Worm (Caenorhabditis elegans) whole organism, L2 larva: ENCODE measurements around the gene sms-1.

Experiments used
- C34F6.9 ChIP-seq: fragments of 150-350 bp; optimal IDR thresholded peaks from 2 replicates; lab custom pipeline; 2014; ENCODE audit warnings: missing biosample characterization, missing genetic modification characterization
- F13H6.1 ChIP-seq: sonication (generic microtip); optimal IDR thresholded peaks from 2 replicates; lab custom pipeline; 2016; ENCODE audit warnings: missing genetic modification characterization, missing compliant biosample characterization
- R02D3.7 ChIP-seq: fragments of 150-350 bp; optimal IDR thresholded peaks from 2 replicates; lab custom pipeline; 2014; ENCODE audit warnings: missing biosample characterization, missing genetic modification characterization
- Y55F3AM.14 ChIP-seq: fragments of 200-800 bp; sonication (Bioruptor generic); optimal IDR thresholded peaks from 2 replicates; lab custom pipeline; 2018; ENCODE audit warnings: mild to moderate bottlenecking, missing genetic modification characterization, missing compliant biosample characterization
- alr-1 ChIP-seq: fragments of 150-350 bp; optimal IDR thresholded peaks from 2 replicates; lab custom pipeline; 2014; ENCODE audit warnings: missing biosample characterization, missing genetic modification characterization
- aly-2 ChIP-seq: fragments of 150-350 bp; optimal IDR thresholded peaks from 2 replicates; lab custom pipeline; 2014; ENCODE audit warnings: missing biosample characterization, missing genetic modification characterization
- ceh-16 ChIP-seq: fragments of 150-350 bp; optimal IDR thresholded peaks from 2 replicates; lab custom pipeline; 2014; ENCODE audit warnings: missing biosample characterization, missing genetic modification characterization
- crh-2 ChIP-seq: sonication (generic microtip); optimal IDR thresholded peaks from 2 replicates; lab custom pipeline; 2017; ENCODE audit warnings: missing biosample characterization, missing genetic modification characterization
- egl-27 ChIP-seq: sonication (generic microtip); optimal IDR thresholded peaks from 3 replicates; lab custom pipeline; 2017; ENCODE audit warnings: missing biosample characterization, missing genetic modification reagents, missing genetic modification characterization
- elt-1 ChIP-seq: fragments of 150-350 bp; optimal IDR thresholded peaks from 2 replicates; lab custom pipeline; 2014; ENCODE audit warnings: missing biosample characterization, missing genetic modification characterization
- elt-3 ChIP-seq: sonication (generic microtip); optimal IDR thresholded peaks from 2 replicates; lab custom pipeline; 2017; ENCODE audit warnings: missing biosample characterization, missing genetic modification characterization
- gmeb-1 ChIP-seq: fragments of 150-350 bp; optimal IDR thresholded peaks from 2 replicates; lab custom pipeline; 2014; ENCODE audit warnings: missing biosample characterization, missing genetic modification characterization
- lin-13 ChIP-seq: fragments of 150-350 bp; optimal IDR thresholded peaks from 2 replicates; lab custom pipeline; 2014; ENCODE audit warnings: missing biosample characterization, missing genetic modification reagents, missing genetic modification characterization
- lsy-2 ChIP-seq, 2 experiments: fragments of 150-350 bp in 1 of 2; sonication (generic microtip) in 1 of 2; optimal IDR thresholded peaks; 2 replicates each; lab custom pipeline; 2014 to 2017; ENCODE audit warnings: missing biosample characterization in 2 of 2, missing genetic modification characterization in 2 of 2
- mab-5 ChIP-seq: fragments of 150-350 bp; optimal IDR thresholded peaks from 2 replicates; lab custom pipeline; 2014; ENCODE audit warnings: missing biosample characterization, missing genetic modification characterization
- mbf-1 ChIP-seq: sonication (generic microtip); optimal IDR thresholded peaks from 2 replicates; lab custom pipeline; 2017; ENCODE audit warnings: missing biosample characterization, missing genetic modification characterization
- nhr-10 ChIP-seq: sonication (generic microtip); optimal IDR thresholded peaks from 2 replicates; lab custom pipeline; 2017; ENCODE audit warnings: missing biosample characterization, missing genetic modification characterization
- nhr-11 ChIP-seq: fragments of 150-350 bp; optimal IDR thresholded peaks from 2 replicates; lab custom pipeline; 2014; ENCODE audit warnings: missing biosample characterization, missing genetic modification characterization
- nhr-12 ChIP-seq: fragments of 150-350 bp; optimal IDR thresholded peaks from 2 replicates; lab custom pipeline; 2014; ENCODE audit warnings: missing biosample characterization, missing genetic modification characterization
- nhr-129 ChIP-seq: fragments of 150-350 bp; optimal IDR thresholded peaks from 2 replicates; lab custom pipeline; 2014; ENCODE audit warnings: missing biosample characterization, missing genetic modification characterization
- nhr-21 ChIP-seq: fragments of 150-350 bp; optimal IDR thresholded peaks from 2 replicates; lab custom pipeline; 2014; ENCODE audit warnings: missing biosample characterization, missing genetic modification characterization
- nhr-237 ChIP-seq: fragments of 150-350 bp; optimal IDR thresholded peaks from 2 replicates; lab custom pipeline; 2014; ENCODE audit warnings: missing biosample characterization, missing genetic modification characterization
- nhr-25 ChIP-seq: fragments of 150-350 bp; sonication (generic microtip); optimal IDR thresholded peaks from 3 replicates; lab custom pipeline; 2014; ENCODE audit warnings: missing biosample characterization, missing genetic modification characterization
- nhr-6 ChIP-seq: fragments of 150-350 bp; optimal IDR thresholded peaks from 2 replicates; lab custom pipeline; 2014; ENCODE audit warnings: missing biosample characterization, missing genetic modification characterization
- nhr-77 ChIP-seq: fragments of 150-350 bp; optimal IDR thresholded peaks from 2 replicates; lab custom pipeline; 2014; ENCODE audit warnings: missing biosample characterization, missing genetic modification characterization
- sem-4 ChIP-seq: fragments of 150-350 bp; optimal IDR thresholded peaks from 2 replicates; lab custom pipeline; 2014; ENCODE audit warnings: missing biosample characterization, missing genetic modification reagents, missing genetic modification characterization
- sma-3 ChIP-seq: sonication (generic microtip); optimal IDR thresholded peaks from 2 replicates; lab custom pipeline; 2016; ENCODE audit warnings: missing genetic modification reagents, missing genetic modification characterization, missing compliant biosample characterization
- sma-9 ChIP-seq, 2 experiments: fragments of 150-350 bp in 1 of 2; sonication (generic microtip) in 1 of 2; optimal IDR thresholded peaks; 2 replicates each; lab custom pipeline; 2014 to 2016; ENCODE audit warnings: missing genetic modification characterization in 2 of 2, mild to moderate bottlenecking in 1 of 2, missing biosample characterization in 1 of 2, missing compliant biosample characterization in 1 of 2, missing genetic modification reagents in 1 of 2, moderate library complexity in 1 of 2
- snpc-4 ChIP-seq: fragments of 150-350 bp; optimal IDR thresholded peaks from 2 replicates; lab custom pipeline; 2014; ENCODE audit warnings: missing biosample characterization, missing genetic modification characterization
- unc-39 ChIP-seq: fragments of 150-350 bp; optimal IDR thresholded peaks from 2 replicates; lab custom pipeline; 2014; ENCODE audit warnings: missing biosample characterization, missing genetic modification characterization
- unc-55 ChIP-seq: fragments of 150-350 bp; sonication (generic microtip); optimal IDR thresholded peaks from 3 replicates; lab custom pipeline; 2014; ENCODE audit warnings: missing biosample characterization, missing genetic modification reagents, missing genetic modification characterization
- zag-1 ChIP-seq: fragments of 150-350 bp; optimal IDR thresholded peaks from 2 replicates; lab custom pipeline; 2014; ENCODE audit warnings: missing biosample characterization, missing genetic modification characterization
- ztf-1 ChIP-seq: fragments of 200-800 bp; sonication (Bioruptor generic); conservative IDR thresholded peaks from 2 replicates; pipeline ENCODE4 v1.3.6; 2022; ENCODE audit warnings: missing genetic modification characterization, missing compliant biosample characterization
- ztf-11 ChIP-seq: sonication (generic microtip); optimal IDR thresholded peaks from 2 replicates; lab custom pipeline; 2017; ENCODE audit warnings: missing biosample characterization, missing genetic modification characterization
- ztf-4 ChIP-seq: fragments of 150-350 bp; optimal IDR thresholded peaks from 2 replicates; lab custom pipeline; 2014; ENCODE audit warnings: missing biosample characterization, missing genetic modification characterization

Gene sms-1

DNA sequence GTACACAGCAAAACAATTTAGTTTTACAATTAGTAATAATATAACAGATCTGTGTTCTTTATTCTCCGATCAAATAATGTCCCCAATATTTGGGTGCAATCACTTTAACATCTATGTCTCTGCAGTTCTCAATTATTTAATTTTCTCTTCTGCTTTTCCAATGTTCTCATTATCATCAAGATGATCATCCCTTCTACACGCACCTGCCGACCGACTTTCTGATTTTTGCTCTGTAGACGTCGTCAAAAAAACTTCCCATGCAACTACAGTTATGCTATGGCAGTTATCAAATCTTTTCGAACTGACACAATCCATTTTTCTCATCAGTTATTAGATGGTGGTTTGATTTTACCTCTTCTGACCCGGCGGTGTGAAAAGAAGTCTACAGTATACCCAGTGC, 5.7 kb upstream of the sms-1 start (continued):
- TF ChIP-seq ceh-16 (tag; lab: Kevin White, UChicago): no peak
- TF ChIP-seq ztf-11 (tag; lab: Kevin White, UChicago): no peak
- TF ChIP-seq nhr-11: no peak
- TF ChIP-seq nhr-21 (tag; lab: Kevin White, UChicago): peak; percentile 38
- TF ChIP-seq mbf-1 (tag; lab: Kevin White, UChicago): no peak
- no peak for TF ChIP-seq nhr-237 (tag; lab: Kevin White, UChicago)
- TF ChIP-seq lin-13 (GFP tag; lab: Kevin White, UChicago): no peak
- TF ChIP-seq sma-9 (GFP tag; optimal IDR thresholded peaks at IDR 0.05; lab: Kevin White, UChicago): peak; percentile 89
- TF ChIP-seq sma-9 (tag; optimal IDR thresholded peaks at IDR 0.05; lab: Kevin White, UChicago): no peak
- no peak for TF ChIP-seq alr-1 (tag; lab: Kevin White, UChicago)

DNA sequence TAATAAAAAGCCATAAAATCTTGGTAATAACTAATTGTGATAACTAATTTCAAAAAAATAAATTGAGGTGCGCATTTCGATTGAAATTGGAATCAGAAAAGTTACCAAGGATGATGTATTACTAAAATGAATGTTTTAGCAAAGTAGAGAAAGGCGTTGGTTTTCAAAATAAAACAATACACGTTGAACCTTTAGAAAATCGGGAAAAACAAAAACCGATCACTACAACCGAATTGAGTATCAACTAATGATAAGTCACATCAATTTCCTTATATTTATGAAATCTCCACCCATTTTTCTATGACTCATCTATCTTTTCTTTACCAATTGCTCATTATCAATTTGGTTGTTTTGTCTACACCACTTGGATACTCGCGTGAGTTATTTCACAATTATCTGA, 2.4 kb upstream of the sms-1 start, which contains the start of gene H21P03.10:
H21P03.10 (plus strand) TSS at position 301 of the 400 bp plus-strand sequence.
- TF ChIP-seq nhr-10 (no peak), nhr-77 (no peak), nhr-11 (no peak), elt-3 (tag; lab: Kevin White, UChicago) (no peak), C34F6.9 (tag; lab: Kevin White, UChicago) (no peak), nhr-25 (no peak), unc-55 (GFP tag; lab: Kevin White, UChicago) (no peak), mab-5 (tag; lab: Kevin White, UChicago) (no peak), nhr-237 (tag; lab: Kevin White, UChicago) (no peak), mbf-1 (tag; lab: Kevin White, UChicago) (no peak), Y55F3AM.14 (no peak), elt-1 (no peak), egl-27 (no peak), snpc-4 (tag; lab: Kevin White, UChicago) (no peak), nhr-6 (no peak), ztf-1 (GFP tag; lab: Robert Waterston, UW) (no peak), ztf-11 (tag; lab: Kevin White, UChicago) (no peak), aly-2 (tag; lab: Kevin White, UChicago) (no peak), sma-3 (GFP tag; lab: Kevin White, UChicago) (no peak)

DNA sequence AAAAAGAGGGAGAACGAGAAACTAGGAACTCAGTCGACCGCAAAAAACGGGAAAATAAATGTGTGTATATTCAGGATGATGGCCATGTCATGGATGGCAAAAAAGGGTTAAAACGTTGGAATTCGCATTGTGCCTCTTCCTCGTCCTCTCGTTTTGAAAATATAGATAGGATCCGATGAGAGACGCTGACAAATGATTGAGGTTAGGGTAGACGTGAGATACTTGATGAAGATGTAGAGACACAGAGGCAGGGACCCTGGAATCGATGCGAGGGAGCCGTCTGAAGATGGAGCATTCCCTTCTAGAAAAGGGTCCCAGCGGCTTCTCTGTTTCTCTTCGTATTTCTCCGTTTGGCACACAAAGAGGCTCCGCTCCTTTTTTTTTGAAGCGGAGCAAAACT, 3.0 kb downstream of the sms-1 start:
- TF ChIP-seq ztf-4 (tag; lab: Kevin White, UChicago) (no peak), egl-27 (peak; percentile 14), nhr-11 (no peak), nhr-129 (tag; lab: Kevin White, UChicago) (peak; percentile 64), gmeb-1 (tag; lab: Kevin White, UChicago) (no peak), nhr-25 (no peak), zag-1 (tag; lab: Kevin White, UChicago) (peak; percentile 60), lsy-2 (tag; optimal IDR thresholded peaks at IDR 0.05; lab: Kevin White, UChicago) (peak in 1 of 2 experiments; percentile 47), C34F6.9 (tag; lab: Kevin White, UChicago) (peak; percentile 24), R02D3.7 (tag; lab: Kevin White, UChicago) (no peak), sem-4 (tag; lab: Kevin White, UChicago) (peak; percentile 40), sma-9 (GFP tag; optimal IDR thresholded peaks at IDR 0.05; lab: Kevin White, UChicago) (peak; percentile 28), sma-9 (tag; optimal IDR thresholded peaks at IDR 0.05; lab: Kevin White, UChicago) (no peak), unc-55 (GFP tag; lab: Kevin White, UChicago) (peak; percentile 65), F13H6.1 (tag; lab: Kevin White, UChicago) (peak; percentile 12), crh-2 (tag; lab: Kevin White, UChicago) (peak; percentile 2)

DNA sequence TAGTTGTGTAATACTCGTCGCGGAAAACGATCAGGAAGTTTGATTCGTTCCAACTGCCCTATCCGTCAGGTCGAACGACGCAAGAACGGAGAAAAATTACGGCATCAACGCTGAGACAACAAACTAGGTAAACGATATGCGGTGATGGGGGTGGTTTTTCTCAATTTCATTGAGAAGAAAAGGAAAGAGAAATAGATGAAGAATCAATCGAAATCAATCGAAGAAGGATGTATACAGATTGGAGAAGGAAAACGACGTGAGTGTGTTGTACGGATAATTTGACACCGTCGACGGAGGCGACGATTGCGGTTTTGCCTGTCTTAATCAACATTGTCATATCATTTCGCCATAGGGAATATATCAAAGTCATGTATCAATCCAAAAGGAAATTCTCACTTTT, 4.1 kb downstream of the sms-1 start:
- TF ChIP-seq ztf-1 (GFP tag; lab: Robert Waterston, UW): no peak
- TF ChIP-seq sem-4 (tag; lab: Kevin White, UChicago): peak; percentile 5
- peak; percentile 9 for TF ChIP-seq nhr-21 (tag; lab: Kevin White, UChicago)
- no peak for TF ChIP-seq sma-9 (GFP tag; optimal IDR thresholded peaks at IDR 0.05; lab: Kevin White, UChicago)
- TF ChIP-seq sma-9 (tag; optimal IDR thresholded peaks at IDR 0.05; lab: Kevin White, UChicago): no peak
- TF ChIP-seq mbf-1 (tag; lab: Kevin White, UChicago): no peak
- no peak for TF ChIP-seq nhr-12 (tag; lab: Kevin White, UChicago)
- no peak for TF ChIP-seq unc-39 (tag; lab: Kevin White, UChicago)
- TF ChIP-seq ztf-4 (tag; lab: Kevin White, UChicago): no peak
- TF ChIP-seq Y55F3AM.14: no peak
